Worm (Caenorhabditis elegans) whole organism, young adult: ENCODE data around the gene R07E5.6.

Source experiments
- B0336.3 ChIP-seq: fragments of 200-800 bp; sonication (Bioruptor generic); IDR thresholded peaks from 2 replicates; pipeline ENCODE4 v1.3.6; 2022; ENCODE audit warnings: missing genetic modification characterization, missing compliant biosample characterization
- F39B2.1 ChIP-seq: fragments of 200-800 bp; sonication (Bioruptor generic); IDR thresholded peaks from 2 replicates; pipeline ENCODE4 v1.3.6; 2022; ENCODE audit warnings: missing genetic modification reagents, missing genetic modification characterization, missing compliant biosample characterization
- attf-5 ChIP-seq: fragments of 200-800 bp; sonication (Bioruptor generic); optimal IDR thresholded peaks from 2 replicates; lab custom pipeline; 2018; ENCODE audit warnings: mild to moderate bottlenecking, missing genetic modification characterization, missing compliant biosample characterization
- ccch-3 ChIP-seq: fragments of 200-800 bp; sonication (Bioruptor generic); optimal IDR thresholded peaks from 2 replicates; lab custom pipeline; 2018; ENCODE audit warnings: mild to moderate bottlenecking, missing genetic modification characterization, missing compliant biosample characterization
- ceh-27 ChIP-seq: fragments of 200-800 bp; sonication (Bioruptor generic); optimal IDR thresholded peaks from 2 replicates; lab custom pipeline; 2018; ENCODE audit warnings: mild to moderate bottlenecking, missing genetic modification characterization, moderate library complexity, missing compliant biosample characterization
- chd-7 ChIP-seq: sonication (generic microtip); optimal IDR thresholded peaks from 2 replicates; lab custom pipeline; 2016; ENCODE audit warnings: mild to moderate bottlenecking, missing genetic modification characterization, moderate library complexity, missing compliant biosample characterization
- dpl-1 ChIP-seq: fragments of 150-350 bp; optimal IDR thresholded peaks from 2 replicates; lab custom pipeline; 2014; ENCODE audit warnings: missing biosample characterization, missing genetic modification reagents, missing genetic modification characterization
- rcor-1 ChIP-seq: fragments of 200-800 bp; sonication (Bioruptor generic); IDR thresholded peaks from 2 replicates; pipeline ENCODE4 v1.3.6; 2022; ENCODE audit warnings: missing genetic modification reagents, missing genetic modification characterization, missing compliant biosample characterization
- snpc-1.3 ChIP-seq: sonication (generic microtip); optimal IDR thresholded peaks from 2 replicates; lab custom pipeline; 2017; ENCODE audit warnings: missing genetic modification characterization, mild to moderate bottlenecking, missing compliant biosample characterization, antibody characterized with exemption, moderate library complexity, missing genotype, missing genetic modification reagents; ENCODE audit not compliant: insufficient read depth
- tbx-9 ChIP-seq: sonication (generic microtip); optimal IDR thresholded peaks from 2 replicates; lab custom pipeline; 2016; ENCODE audit warnings: borderline replicate concordance, missing genetic modification characterization, inconsistent platforms, missing compliant biosample characterization
- unc-62 ChIP-seq: fragments of 150-350 bp; optimal IDR thresholded peaks from 2 replicates; lab custom pipeline; 2014; ENCODE audit warnings: missing biosample characterization, missing genetic modification reagents, missing genetic modification characterization

DNA sequence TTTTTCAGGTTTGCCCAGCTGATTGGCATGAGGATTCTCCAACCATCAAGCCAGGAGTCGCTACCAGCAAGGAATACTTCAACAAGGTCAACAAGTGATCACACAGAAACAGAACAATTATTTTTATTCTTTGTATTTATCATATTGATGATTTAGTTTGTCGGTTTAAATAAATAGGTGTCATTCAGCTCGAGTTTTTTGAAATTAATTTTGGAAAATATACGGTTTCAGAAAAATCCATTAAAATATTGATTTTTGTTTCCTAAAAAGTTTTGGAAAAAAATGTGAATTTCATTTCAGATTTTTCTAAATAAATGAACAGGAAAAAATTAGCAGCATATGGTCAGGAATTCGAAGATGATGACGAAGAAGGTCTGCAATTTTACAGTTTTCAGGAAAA is 9.7 kb downstream of the R07E5.6 start, which contains the start of gene gpch-1:
- no peak for TF ChIP-seq unc-62 (GFP tag; lab: Kevin White, UChicago)
- no peak for TF ChIP-seq tbx-9
- no peak for TF ChIP-seq ccch-3 (GFP tag; lab: Kevin White, UChicago)
- no peak for TF ChIP-seq chd-7
- TF ChIP-seq snpc-1.3 (tag; lab: Kevin White, UChicago): no peak
- no peak for TF ChIP-seq F39B2.1 (GFP tag; lab: Robert Waterston, UW)
- TF ChIP-seq dpl-1: no peak
- TF ChIP-seq ceh-27 (GFP tag; lab: Kevin White, UChicago): no peak
- TF ChIP-seq B0336.3 (GFP tag; lab: Robert Waterston, UW): no peak
- no peak for TF ChIP-seq rcor-1 (GFP tag; lab: Robert Waterston, UW)
- TF ChIP-seq attf-5 (GFP tag; lab: Kevin White, UChicago): no peak
